Fruit fly (Drosophila melanogaster): Measurements from ENCODE around the gene sfl.

Gene sfl

DNA sequence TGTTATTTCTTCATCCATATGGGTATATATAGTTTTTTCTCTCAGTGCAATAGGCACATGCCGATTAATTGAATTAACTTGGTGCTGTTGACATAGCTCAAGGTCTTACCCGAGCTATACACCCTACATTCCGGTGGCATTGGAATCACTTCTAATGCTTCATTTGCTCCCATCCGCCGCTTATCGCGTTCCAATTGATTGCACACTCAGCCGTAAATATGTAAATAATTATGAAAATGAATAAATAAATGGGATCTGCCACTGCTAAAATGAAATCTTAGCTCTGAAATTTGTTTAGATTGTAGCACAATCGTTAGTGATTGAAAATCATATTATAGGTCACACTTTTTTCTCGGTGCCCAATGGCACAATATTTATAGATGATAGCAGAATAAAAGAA, 21.4 kb downstream of the sfl start (continued):
- TF ChIP-seq CG7745 (tag; optimal IDR thresholded peaks at IDR 0.05), result no peak
- TF ChIP-seq Eip74EF (GFP tag; optimal IDR thresholded peaks at IDR 0.05), result peak in 1 of 2 experiments; percentile 30
- no peak for TF ChIP-seq CG11093 (GFP tag; IDR thresholded peaks at IDR 0.05)
- no peak for TF ChIP-seq CG17912 (GFP tag; optimal IDR thresholded peaks at IDR 0.05)
- no peak for TF ChIP-seq Lim3 (GFP tag; IDR thresholded peaks at IDR 0.05)
- TF ChIP-seq Chrac-16 (GFP tag; optimal IDR thresholded peaks at IDR 0.05), result no peak
- no peak for TF ChIP-seq Oaz (GFP tag; IDR thresholded peaks at IDR 0.05)
- no peak for TF ChIP-seq gfzf (GFP tag; optimal IDR thresholded peaks at IDR 0.05)
- no peak for TF ChIP-seq zfh1 (GFP tag; IDR thresholded peaks at IDR 0.05)
- no peak for TF ChIP-seq h (optimal IDR thresholded peaks at IDR 0.05)
- no peak for TF ChIP-seq Ssrp (tag; optimal IDR thresholded peaks at IDR 0.05)
- TF ChIP-seq Bteb2 (GFP tag; optimal IDR thresholded peaks at IDR 0.05), result no peak
- TF ChIP-seq CG10431 (GFP tag; optimal IDR thresholded peaks at IDR 0.05), result no peak
- TF ChIP-seq pros (GFP tag; optimal IDR thresholded peaks at IDR 0.05), result no peak
- no peak for TF ChIP-seq Hey (tag; optimal IDR thresholded peaks at IDR 0.05)
- TF ChIP-seq tin (GFP tag; optimal IDR thresholded peaks at IDR 0.05), result no peak
- TF ChIP-seq CG13775 (GFP tag; optimal IDR thresholded peaks at IDR 0.05), result no peak
- no peak for TF ChIP-seq cwo (GFP tag; optimal IDR thresholded peaks at IDR 0.05)
- no peak for TF ChIP-seq CG16779 (GFP tag; IDR thresholded peaks at IDR 0.05)
- TF ChIP-seq Rfx (GFP tag; IDR thresholded peaks at IDR 0.05), result no peak
- TF ChIP-seq Blimp-1 (GFP tag; optimal IDR thresholded peaks at IDR 0.05), result no peak
- no peak for TF ChIP-seq prd (optimal IDR thresholded peaks at IDR 0.05)
- TF ChIP-seq prd (GFP tag; IDR thresholded peaks at IDR 0.05), result 0 out of 3 replicates have a peak, but pooled peaks have one; percentile 29
- no peak for TF ChIP-seq tap (tag; optimal IDR thresholded peaks at IDR 0.05)
- no peak for TF ChIP-seq CG6254 (GFP tag; optimal IDR thresholded peaks at IDR 0.05)
- TF ChIP-seq CG3407 (GFP tag; optimal IDR thresholded peaks at IDR 0.05), result peak; percentile 17
- no peak for TF ChIP-seq CG4328 (GFP tag; optimal IDR thresholded peaks at IDR 0.05)
- no peak for TF ChIP-seq pfk (GFP tag; optimal IDR thresholded peaks at IDR 0.05)
- no peak for TF ChIP-seq Aef1 (GFP tag; IDR thresholded peaks at IDR 0.05)
- TF ChIP-seq corto (GFP tag; optimal IDR thresholded peaks at IDR 0.05), result no peak
- TF ChIP-seq CG10274 (GFP tag; optimal IDR thresholded peaks at IDR 0.05), result no peak
- no peak for TF ChIP-seq stc (GFP tag; IDR thresholded peaks at IDR 0.05)
- TF ChIP-seq Atf6 (GFP tag; IDR thresholded peaks at IDR 0.05), result no peak
- TF ChIP-seq Atf3 (GFP tag; optimal IDR thresholded peaks at IDR 0.05), result no peak
- TF ChIP-seq CG17612 (GFP tag; IDR thresholded peaks at IDR 0.05), result no peak
- no peak for TF ChIP-seq nau (GFP tag; optimal IDR thresholded peaks at IDR 0.05)
- TF ChIP-seq CG18764 (GFP tag; optimal IDR thresholded peaks at IDR 0.05), result no peak
- TF ChIP-seq CTCF (GFP tag; optimal IDR thresholded peaks at IDR 0.05), result no peak
- TF ChIP-seq gem (tag; optimal IDR thresholded peaks at IDR 0.05), result peak; percentile 51
- no peak for TF ChIP-seq Neu2 (GFP tag; optimal IDR thresholded peaks at IDR 0.05; ENCODE audit: borderline replicate concordance)
- TF ChIP-seq jigr1 (GFP tag; IDR thresholded peaks at IDR 0.05), result no peak
- no peak for TF ChIP-seq CG13624 (GFP tag; optimal IDR thresholded peaks at IDR 0.05)
- TF ChIP-seq toy (GFP tag; IDR thresholded peaks at IDR 0.05), result no peak
- no peak for TF ChIP-seq Usf (GFP tag; optimal IDR thresholded peaks at IDR 0.05)
- no peak for TF ChIP-seq lilli (GFP tag; optimal IDR thresholded peaks at IDR 0.05)
- TF ChIP-seq CG5180 (GFP tag; optimal IDR thresholded peaks at IDR 0.05), result no peak
- TF ChIP-seq knrl (GFP tag; IDR thresholded peaks at IDR 0.05; ENCODE audit: partially characterized antibody), result no peak
- TF ChIP-seq CG13424 (tag; optimal IDR thresholded peaks at IDR 0.05), result no peak
- no peak for TF ChIP-seq CG12744 (GFP tag; optimal IDR thresholded peaks at IDR 0.05)
- no peak for TF ChIP-seq CG7928 (GFP tag; optimal IDR thresholded peaks at IDR 0.05)
- no peak for TF ChIP-seq ase (GFP tag; IDR thresholded peaks at IDR 0.05)
- no peak for TF ChIP-seq lmd (GFP tag; IDR thresholded peaks at IDR 0.05)
- no peak for TF ChIP-seq CG3838 (GFP tag; optimal IDR thresholded peaks at IDR 0.05)
